Worm (Caenorhabditis elegans) whole organism, L3 larva: Measurements from ENCODE around the gene K09G1.1.
A peak's percentile ranks its signal among the peaks of the same experiment; 100 is the strongest.

Experiments
- ZK546.5 ChIP-seq: sonication (generic microtip); optimal IDR thresholded peaks from 2 replicates; lab custom pipeline; 2017; ENCODE audit warnings: missing biosample characterization, missing genetic modification characterization
- aly-2 ChIP-seq: fragments of 150-350 bp; optimal IDR thresholded peaks from 2 replicates; lab custom pipeline; 2014; ENCODE audit warnings: missing biosample characterization, missing genetic modification characterization
- ama-1 ChIP-seq: fragments of 150-350 bp; optimal IDR thresholded peaks from 2 replicates; lab custom pipeline; 2018
- ceh-16 ChIP-seq: sonication (generic microtip); optimal IDR thresholded peaks from 2 replicates; lab custom pipeline; 2017; ENCODE audit warnings: missing biosample characterization, missing genetic modification characterization
- ceh-28 ChIP-seq: fragments of 150-350 bp; optimal IDR thresholded peaks from 2 replicates; lab custom pipeline; 2014; ENCODE audit warnings: missing biosample characterization, missing genetic modification reagents, missing genetic modification characterization
- daf-12 ChIP-seq: fragments of 150-350 bp; optimal IDR thresholded peaks from 2 replicates; lab custom pipeline; 2014; ENCODE audit warnings: missing biosample characterization, missing genetic modification reagents, missing genetic modification characterization
- egl-5 ChIP-seq: fragments of 150-350 bp; optimal IDR thresholded peaks from 2 replicates; lab custom pipeline; 2017; ENCODE audit warnings: missing biosample characterization, missing genetic modification reagents, missing genetic modification characterization, inconsistent platforms
- elt-2 ChIP-seq: sonication (generic microtip); optimal IDR thresholded peaks from 2 replicates; lab custom pipeline; 2016; ENCODE audit warnings: missing genetic modification reagents, mild to moderate bottlenecking, missing genetic modification characterization, missing compliant biosample characterization
- elt-3 ChIP-seq, 3 experiments: fragments of 150-350 bp in 1 of 3; sonication (generic microtip) in 2 of 3; optimal IDR thresholded peaks; 2 replicates in 2 of 3; 4 replicates in 1 of 3; lab custom pipeline; 2014 to 2017; ENCODE audit warnings: missing biosample characterization in 3 of 3, missing genetic modification characterization in 3 of 3
- eor-1 ChIP-seq, 2 experiments: fragments of 150-350 bp; optimal IDR thresholded peaks; 2 replicates each; lab custom pipeline; 2014 to 2018; ENCODE audit warnings: missing biosample characterization in 2 of 2, missing genetic modification characterization in 2 of 2
- fkh-10 ChIP-seq: sonication (generic microtip); optimal IDR thresholded peaks from 2 replicates; lab custom pipeline; 2017; ENCODE audit warnings: missing biosample characterization, missing genetic modification reagents, missing genetic modification characterization
- fkh-2 ChIP-seq: fragments of 150-350 bp; optimal IDR thresholded peaks from 2 replicates; lab custom pipeline; 2014; ENCODE audit warnings: missing biosample characterization, missing genetic modification reagents, missing genetic modification characterization
- fos-1 ChIP-seq: fragments of 150-350 bp; optimal IDR thresholded peaks from 2 replicates; lab custom pipeline; 2014; ENCODE audit warnings: missing biosample characterization, missing genetic modification characterization
- hmg-11 ChIP-seq: sonication (generic microtip); optimal IDR thresholded peaks from 2 replicates; lab custom pipeline; 2016; ENCODE audit warnings: missing genetic modification characterization, missing compliant biosample characterization
- lin-15B ChIP-seq: fragments of 150-350 bp; optimal IDR thresholded peaks from 2 replicates; lab custom pipeline; 2014; ENCODE audit warnings: missing biosample characterization, missing genetic modification characterization
- lsy-12 ChIP-seq: sonication (generic microtip); optimal IDR thresholded peaks from 2 replicates; lab custom pipeline; 2016; ENCODE audit warnings: mild to moderate bottlenecking, missing genetic modification characterization, missing compliant biosample characterization
- mdl-1 ChIP-seq: fragments of 150-350 bp; optimal IDR thresholded peaks from 2 replicates; lab custom pipeline; 2014; ENCODE audit warnings: missing biosample characterization, missing genetic modification characterization
- mml-1 ChIP-seq: fragments of 150-350 bp; sonication (generic microtip); optimal IDR thresholded peaks from 3 replicates; lab custom pipeline; 2014; ENCODE audit warnings: missing biosample characterization, missing genetic modification characterization
- nfya-1 ChIP-seq: sonication (generic microtip); optimal IDR thresholded peaks from 2 replicates; lab custom pipeline; 2017; ENCODE audit warnings: missing genetic modification characterization, mild to moderate bottlenecking, missing compliant biosample characterization, antibody characterized with exemption, moderate library complexity; ENCODE audit not compliant: insufficient read depth
- nhr-11 ChIP-seq: fragments of 150-350 bp; optimal IDR thresholded peaks from 2 replicates; lab custom pipeline; 2014; ENCODE audit warnings: missing biosample characterization, missing genetic modification characterization
- nhr-12 ChIP-seq: fragments of 150-350 bp; optimal IDR thresholded peaks from 2 replicates; lab custom pipeline; 2014; ENCODE audit warnings: missing biosample characterization, missing genetic modification characterization
- nhr-23 ChIP-seq: fragments of 150-350 bp; optimal IDR thresholded peaks from 2 replicates; lab custom pipeline; 2014; ENCODE audit warnings: missing biosample characterization, missing genetic modification reagents, missing genetic modification characterization
- nhr-237 ChIP-seq: fragments of 150-350 bp; optimal IDR thresholded peaks from 2 replicates; lab custom pipeline; 2014; ENCODE audit warnings: missing biosample characterization, missing genetic modification characterization
- nhr-25 ChIP-seq: sonication (generic microtip); optimal IDR thresholded peaks from 2 replicates; lab custom pipeline; 2017; ENCODE audit warnings: missing biosample characterization, missing genetic modification characterization
- nhr-43 ChIP-seq: sonication (generic microtip); optimal IDR thresholded peaks from 2 replicates; lab custom pipeline; 2016; ENCODE audit warnings: mild to moderate bottlenecking, missing genetic modification characterization, missing compliant biosample characterization; ENCODE audit not compliant: poor library complexity, severe bottlenecking
- nhr-67 ChIP-seq: fragments of 150-350 bp; optimal IDR thresholded peaks from 2 replicates; lab custom pipeline; 2014; ENCODE audit warnings: missing biosample characterization, missing genetic modification characterization
- nhr-76 ChIP-seq: fragments of 150-350 bp; sonication (generic microtip); optimal IDR thresholded peaks from 5 replicates; lab custom pipeline; 2014; ENCODE audit warnings: missing biosample characterization, missing genetic modification characterization
- nhr-77 ChIP-seq: fragments of 150-350 bp; optimal IDR thresholded peaks from 2 replicates; lab custom pipeline; 2014; ENCODE audit warnings: missing biosample characterization, missing genetic modification characterization
- pha-4 ChIP-seq: fragments of 150-350 bp; optimal IDR thresholded peaks from 2 replicates; lab custom pipeline; 2014; ENCODE audit warnings: missing biosample characterization, missing genetic modification reagents, missing genetic modification characterization
- pqm-1 ChIP-seq: fragments of 150-350 bp; optimal IDR thresholded peaks from 2 replicates; lab custom pipeline; 2017; ENCODE audit warnings: missing biosample characterization, missing genetic modification characterization, inconsistent platforms
- sea-2 ChIP-seq: fragments of 150-350 bp; sonication (generic microtip); optimal IDR thresholded peaks from 4 replicates; lab custom pipeline; 2014; ENCODE audit warnings: missing biosample characterization, missing genetic modification reagents, missing genetic modification characterization
- skn-1 ChIP-seq: fragments of 150-350 bp; optimal IDR thresholded peaks from 2 replicates; lab custom pipeline; 2014; ENCODE audit warnings: missing biosample characterization, missing genetic modification characterization
- snpc-4 ChIP-seq: fragments of 150-350 bp; optimal IDR thresholded peaks from 2 replicates; lab custom pipeline; 2014; ENCODE audit warnings: missing biosample characterization, missing genetic modification characterization
- unc-39 ChIP-seq: sonication (generic microtip); optimal IDR thresholded peaks from 4 replicates; lab custom pipeline; 2017; ENCODE audit warnings: missing biosample characterization, missing genetic modification characterization
- unc-62 ChIP-seq: fragments of 150-350 bp; sonication (generic microtip); optimal IDR thresholded peaks from 4 replicates; lab custom pipeline; 2014; ENCODE audit warnings: missing biosample characterization, missing genetic modification reagents, missing genetic modification characterization
- zag-1 ChIP-seq: fragments of 150-350 bp; optimal IDR thresholded peaks from 2 replicates; lab custom pipeline; 2014; ENCODE audit warnings: missing biosample characterization, missing genetic modification characterization
- ztf-11 ChIP-seq: fragments of 150-350 bp; optimal IDR thresholded peaks from 2 replicates; lab custom pipeline; 2014; ENCODE audit warnings: missing biosample characterization, missing genetic modification characterization
- ztf-4 ChIP-seq: fragments of 150-350 bp; optimal IDR thresholded peaks from 2 replicates; lab custom pipeline; 2014; ENCODE audit warnings: missing biosample characterization, missing genetic modification characterization

K09G1.1 gene

ce11 chrV:9618919-9619318 lies 35.6 kb downstream of the K09G1.1 start, which contains the start of gene idpc-7:
Gene idpc-7, minus strand, starts transcription at chrV:9619019.
- TF ChIP-seq nhr-12: no peak
- no peak for TF ChIP-seq nhr-23 (tag; lab: Kevin White, UChicago)
- no peak for TF ChIP-seq nfya-1
- no peak for TF ChIP-seq ama-1
- TF ChIP-seq aly-2: no peak
- no peak for TF ChIP-seq nhr-25
- TF ChIP-seq mdl-1 (tag; lab: Kevin White, UChicago): no peak
- TF ChIP-seq nhr-11: no peak
- TF ChIP-seq elt-3 (tag; optimal IDR thresholded peaks at IDR 0.05; lab: Kevin White, UChicago): no peak

ce11 chrV:9619850-9620249 lies 36.5 kb downstream of the K09G1.1 start, which contains the start of gene idpc-6:
Gene idpc-6, plus strand, starts transcription at chrV:9620150.
- TF ChIP-seq fkh-10 (no peak), pqm-1 (tag; lab: Kevin White, UChicago) (no peak), unc-39 (tag; lab: Kevin White, UChicago) (no peak), egl-5 (no peak), fos-1 (no peak), lsy-12 (no peak), nhr-77 (no peak), zag-1 (tag; lab: Kevin White, UChicago) (no peak), elt-3 (tag; optimal IDR thresholded peaks at IDR 0.05; lab: Kevin White, UChicago) (no peak), mdl-1 (tag; lab: Kevin White, UChicago) (no peak), ceh-28 (tag; lab: Kevin White, UChicago) (no peak), nhr-237 (tag; lab: Kevin White, UChicago) (no peak), unc-62 (GFP tag; lab: Kevin White, UChicago) (no peak), nhr-76 (no peak), sea-2 (GFP tag; lab: Kevin White, UChicago) (no peak), nfya-1 (no peak), nhr-67 (tag; lab: Kevin White, UChicago) (no peak), eor-1 (tag; optimal IDR thresholded peaks at IDR 0.05; lab: Kevin White, UChicago) (no peak), ZK546.5 (no peak)
- TF ChIP-seq, all 47 proteins: peak for 0

- TF ChIP-seq ceh-28 (tag; lab: Kevin White, UChicago): no peak
- no peak for TF ChIP-seq ama-1
- no peak for TF ChIP-seq aly-2
Observed at ce11 chrV:9620417-9620816, 37.1 kb downstream of the K09G1.1 start.

ce11 chrV:9621437-9621836 lies 38.1 kb downstream of the K09G1.1 start:
- TF ChIP-seq fkh-2 (no peak), ztf-4 (no peak), mml-1 (tag; lab: Kevin White, UChicago) (no peak), pha-4 (peak; percentile 51), sea-2 (GFP tag; lab: Kevin White, UChicago) (no peak), nhr-11 (no peak)
- TF ChIP-seq, all 47 proteins: peak for 1

ce11 chrV:9622834-9623233 lies 39.5 kb downstream of the K09G1.1 start, which contains the start of gene idpc-5:
Gene idpc-5, minus strand, starts transcription at chrV:9622934.
- TF ChIP-seq mdl-1 (tag; lab: Kevin White, UChicago): no peak
- no peak for TF ChIP-seq lin-15B (tag; lab: Kevin White, UChicago)
- no peak for TF ChIP-seq nhr-25
- TF ChIP-seq mml-1 (tag; lab: Kevin White, UChicago): no peak
- TF ChIP-seq nhr-237 (tag; lab: Kevin White, UChicago): no peak
- no peak for TF ChIP-seq ama-1
- no peak for TF ChIP-seq nhr-76
- TF ChIP-seq pqm-1 (tag; lab: Kevin White, UChicago): no peak
- TF ChIP-seq egl-5: no peak
- no peak for TF ChIP-seq skn-1
- no peak for TF ChIP-seq daf-12
- no peak for TF ChIP-seq eor-1 (tag; optimal IDR thresholded peaks at IDR 0.05; lab: Kevin White, UChicago)

ce11 chrV:9625122-9625521 lies 41.8 kb downstream of the K09G1.1 start, which contains the start of gene idpc-4:
Gene idpc-4, plus strand, starts transcription at chrV:9625422.
- TF ChIP-seq lsy-12 (no peak), daf-12 (no peak), snpc-4 (no peak), ceh-16 (no peak), hmg-11 (tag; lab: Kevin White, UChicago) (no peak), ztf-4 (no peak), ama-1 (no peak), elt-2 (no peak), nhr-237 (tag; lab: Kevin White, UChicago) (no peak), elt-3 (tag; optimal IDR thresholded peaks at IDR 0.05; lab: Kevin White, UChicago) (no peak), sea-2 (GFP tag; lab: Kevin White, UChicago) (no peak), nhr-43 (tag; lab: Kevin White, UChicago) (no peak), pqm-1 (tag; lab: Kevin White, UChicago) (no peak), ztf-11 (tag; lab: Kevin White, UChicago) (no peak), nhr-67 (tag; lab: Kevin White, UChicago) (no peak), fkh-10 (no peak), fkh-2 (no peak)
